Worm (Caenorhabditis elegans): ENCODE data around the gene algn-2.

Gene algn-2

ce11 chrII:5379614-5380077, 4.6 kb downstream of the algn-2 start, which contains the start of gene pkc-3 (continued):
- no peak for TF ChIP-seq D1046.2 (GFP tag; IDR thresholded peaks at IDR 0.05)
- 0 out of 2 replicates have a peak, but pooled peaks have one; percentile 53 for TF ChIP-seq lin-1 (GFP tag; IDR thresholded peaks at IDR 0.05)
- TF ChIP-seq unc-62 (GFP tag; optimal IDR thresholded peaks at IDR 0.05 in 1 of 2) = peak in 1 of 2 experiments; percentile 19
- TF ChIP-seq unc-62 (tag; optimal IDR thresholded peaks at IDR 0.05) = no peak
- peak; percentile 93 for TF ChIP-seq nhr-6 (tag; optimal IDR thresholded peaks at IDR 0.05)
- TF ChIP-seq zfp-3 (GFP tag; conservative IDR thresholded peaks at IDR 0.05) = peak; percentile 61; the same call in 1 of the 2 replicates
- 0 out of 2 replicates have a peak, but pooled peaks have one; percentile 20 for TF ChIP-seq mdt-29 (GFP tag; IDR thresholded peaks at IDR 0.05)
- no peak for TF ChIP-seq egl-27 (tag; optimal IDR thresholded peaks at IDR 0.05)
- 0 out of 2 replicates have a peak, but pooled peaks have one; percentile 27 for TF ChIP-seq Y75B8A.6 (GFP tag; IDR thresholded peaks at IDR 0.05)
- TF ChIP-seq ZK546.5 (tag; optimal IDR thresholded peaks at IDR 0.05) = no peak
- no peak for TF ChIP-seq tra-1 (GFP tag; IDR thresholded peaks at IDR 0.05)
- TF ChIP-seq ztf-11 (tag; optimal IDR thresholded peaks at IDR 0.05) = no peak
- peak; percentile 50 for TF ChIP-seq duxl-1 (tag; optimal IDR thresholded peaks at IDR 0.05; ENCODE audit: poor library complexity)
- no peak for TF ChIP-seq fkh-10 (GFP tag; optimal IDR thresholded peaks at IDR 0.05)
- TF ChIP-seq spr-1 (tag; optimal IDR thresholded peaks at IDR 0.05) = peak; percentile 51
- TF ChIP-seq aha-1 (tag) = peak; percentile 99
- TF ChIP-seq nhr-11 (tag; optimal IDR thresholded peaks at IDR 0.05) = peak; percentile 47
- TF ChIP-seq dmd-8 (GFP tag; IDR thresholded peaks at IDR 0.05) = 0 out of 2 replicates have a peak, but pooled peaks have one; percentile 52
- no peak for TF ChIP-seq lin-29 (GFP tag; IDR thresholded peaks at IDR 0.05)
- TF ChIP-seq nhr-10 (tag; optimal IDR thresholded peaks at IDR 0.05) = peak; percentile 11
- TF ChIP-seq fos-1 (tag; optimal IDR thresholded peaks at IDR 0.05) = no peak
- TF ChIP-seq hlh-11 (tag; optimal IDR thresholded peaks at IDR 0.05) = peak; percentile 93
- TF ChIP-seq daf-16 (GFP tag; optimal IDR thresholded peaks at IDR 0.05) = peak in 1 of 2 experiments; percentile 16
- TF ChIP-seq daf-16 (tag; optimal IDR thresholded peaks at IDR 0.05) = peak; percentile 72
- TF ChIP-seq nhr-28 (tag; optimal IDR thresholded peaks at IDR 0.05) = peak; percentile 93
- peak; percentile 7 to 47 for TF ChIP-seq mdl-1 (tag; optimal IDR thresholded peaks at IDR 0.05)
- TF ChIP-seq lsy-2 (tag; optimal IDR thresholded peaks at IDR 0.05) = peak; percentile 40 to 74
- TF ChIP-seq lin-13 (GFP tag; optimal IDR thresholded peaks at IDR 0.05) = peak; percentile 54
- no peak for TF ChIP-seq nhr-76 (tag; optimal IDR thresholded peaks at IDR 0.05)
- peak; percentile 79 for TF ChIP-seq lin-38 (GFP tag; IDR thresholded peaks at IDR 0.05)
- peak; percentile 71 for TF ChIP-seq pqm-1 (tag; optimal IDR thresholded peaks at IDR 0.05)
- peak; percentile 42 for TF ChIP-seq spr-3 (GFP tag; optimal IDR thresholded peaks at IDR 0.05)
- TF ChIP-seq sdz-12 (GFP tag; optimal IDR thresholded peaks at IDR 0.05) = no peak
- no peak for TF ChIP-seq Y105C5A.15 (GFP tag; IDR thresholded peaks at IDR 0.05)
- peak; percentile 15 for TF ChIP-seq unc-130 (GFP tag; optimal IDR thresholded peaks at IDR 0.05)
- peak; percentile 58; the same call in 1 of the 2 replicates for TF ChIP-seq snpc-1.2 (GFP tag; IDR thresholded peaks at IDR 0.05)
- no peak for TF ChIP-seq mxl-2 (GFP tag; conservative IDR thresholded peaks at IDR 0.05)
- no peak for TF ChIP-seq ces-1 (GFP tag; optimal IDR thresholded peaks at IDR 0.05)
- no peak for TF ChIP-seq skn-1 (tag; optimal IDR thresholded peaks at IDR 0.05)
- TF ChIP-seq arid-1 (GFP tag; conservative IDR thresholded peaks at IDR 0.05) = 0 out of 2 replicates have a peak, but pooled peaks have one; percentile 25
- TF ChIP-seq dpl-1 (GFP tag; optimal IDR thresholded peaks at IDR 0.05) = peak; percentile 38
- TF ChIP-seq hif-1 (tag; optimal IDR thresholded peaks at IDR 0.05) = peak; percentile 22
- TF ChIP-seq jun-1 (tag; optimal IDR thresholded peaks at IDR 0.05) = peak; percentile 40
- no peak for TF ChIP-seq ceh-82 (tag; optimal IDR thresholded peaks at IDR 0.05)
- TF ChIP-seq R02D3.7 (tag; optimal IDR thresholded peaks at IDR 0.05) = no peak
- TF ChIP-seq pha-4 (GFP tag; IDR thresholded peaks at IDR 0.05) = peak; percentile 39; the same call in 1 of the 2 replicates
- TF ChIP-seq pha-4 (tag; optimal IDR thresholded peaks at IDR 0.05) = peak; percentile 68
- TF ChIP-seq T20F7.1 (GFP tag; optimal IDR thresholded peaks at IDR 0.05) = peak; percentile 76
- TF ChIP-seq nhr-237 (tag; optimal IDR thresholded peaks at IDR 0.05) = no peak
